Worm (Caenorhabditis elegans): ENCODE results near the gene Y57G11C.42.
"Not testable (repeated sequence)": the region's sequence is repeated elsewhere in the genome, so short reads cannot be mapped to it uniquely, and the experiment has no call there.

Gene Y57G11C.42

ce11 chrIV:14773280-14774071, 45.2 kb downstream of the Y57G11C.42 start, which contains the start of gene Y57G11C.36:
Gene Y57G11C.36, minus strand, starts transcription at chrIV:14773781.
- no peak for TF ChIP-seq ets-7 (tag; optimal IDR thresholded peaks at IDR 0.05)
- TF ChIP-seq pes-1 (GFP tag; IDR thresholded peaks at IDR 0.05) = no peak
- no peak for TF ChIP-seq hmbx-1 (tag; optimal IDR thresholded peaks at IDR 0.05)
- no peak for TF ChIP-seq F13C5.2 (tag; optimal IDR thresholded peaks at IDR 0.05)

ce11 chrIV:14774454-14774853, 46.1 kb downstream of the Y57G11C.42 start, which contains the start of gene Y57G11C.51:
Gene Y57G11C.51, minus strand, starts transcription at chrIV:14774554.
- not testable (repeated sequence) for TF ChIP-seq hnd-1 (tag; optimal IDR thresholded peaks at IDR 0.05); tra-4 (tag; optimal IDR thresholded peaks at IDR 0.05); scrt-1 (GFP tag; IDR thresholded peaks at IDR 0.05)

ce11 chrIV:14781537-14781936, 53.2 kb downstream of the Y57G11C.42 start, which contains the start of gene Y57G11C.8:
Gene Y57G11C.8, plus strand, starts transcription at chrIV:14781837.
- TF ChIP-seq aly-1 (tag; optimal IDR thresholded peaks at IDR 0.05) (no peak), tbx-37 (GFP tag; conservative IDR thresholded peaks at IDR 0.05) (no peak), hmg-4 (GFP tag; optimal IDR thresholded peaks at IDR 0.05) (no peak), flt-1 (GFP tag; IDR thresholded peaks at IDR 0.05) (no peak), ceh-36 (tag; optimal IDR thresholded peaks at IDR 0.05) (no peak), tra-4 (tag; optimal IDR thresholded peaks at IDR 0.05) (no peak)

- TF ChIP-seq ceh-13 (GFP tag; optimal IDR thresholded peaks at IDR 0.05) (no peak), F13C5.2 (tag; optimal IDR thresholded peaks at IDR 0.05) (no peak), ets-7 (tag; optimal IDR thresholded peaks at IDR 0.05) (no peak), ceh-36 (tag; optimal IDR thresholded peaks at IDR 0.05) (no peak), ama-1 (optimal IDR thresholded peaks at IDR 0.05) (no peak), tbx-11 (GFP tag; IDR thresholded peaks at IDR 0.05) (no peak)
Measured at ce11 chrIV:14782211-14782610, 53.9 kb downstream of the Y57G11C.42 start, which contains the start of gene Y57G11C.1130. Gene Y57G11C.1130, plus strand, starts transcription at chrIV:14782511.

ce11 chrIV:14784481-14784880, 56.2 kb downstream of the Y57G11C.42 start, which contains the start of gene nlp-56:
Gene nlp-56, minus strand, starts transcription at chrIV:14784737.
- TF ChIP-seq scrt-1 (GFP tag; IDR thresholded peaks at IDR 0.05) = no peak
- TF ChIP-seq aly-1 (tag; optimal IDR thresholded peaks at IDR 0.05) = no peak
- TF ChIP-seq hmbx-1 (tag; optimal IDR thresholded peaks at IDR 0.05) = no peak
- TF ChIP-seq ets-7 (tag; optimal IDR thresholded peaks at IDR 0.05) = no peak
- no peak for TF ChIP-seq ama-1 (optimal IDR thresholded peaks at IDR 0.05)
- TF ChIP-seq F13C5.2 (tag; optimal IDR thresholded peaks at IDR 0.05) = no peak
- no peak for TF ChIP-seq flt-1 (GFP tag; IDR thresholded peaks at IDR 0.05)
- no peak for TF ChIP-seq pes-1 (GFP tag; IDR thresholded peaks at IDR 0.05)
- TF ChIP-seq tra-4 (tag; optimal IDR thresholded peaks at IDR 0.05) = no peak
- TF ChIP-seq hmg-4 (GFP tag; optimal IDR thresholded peaks at IDR 0.05) = no peak
- TF ChIP-seq B0310.2 (tag; optimal IDR thresholded peaks at IDR 0.05) = no peak

ce11 chrIV:14786374-14787136, 58.2 kb downstream of the Y57G11C.42 start, which contains the start of gene melo-1:
Gene melo-1, plus strand, starts transcription at chrIV:14787031.
- TF ChIP-seq tra-4 (tag; optimal IDR thresholded peaks at IDR 0.05) = no peak
- no peak for TF ChIP-seq ets-7 (tag; optimal IDR thresholded peaks at IDR 0.05)
- no peak for TF ChIP-seq tbx-37 (GFP tag; conservative IDR thresholded peaks at IDR 0.05)
- no peak for TF ChIP-seq ceh-36 (tag; optimal IDR thresholded peaks at IDR 0.05)
- no peak for TF ChIP-seq aly-1 (tag; optimal IDR thresholded peaks at IDR 0.05)
- no peak for TF ChIP-seq hnd-1 (tag; optimal IDR thresholded peaks at IDR 0.05)
- TF ChIP-seq hmg-4 (GFP tag; optimal IDR thresholded peaks at IDR 0.05) = no peak
- no peak for TF ChIP-seq pes-1 (GFP tag; IDR thresholded peaks at IDR 0.05)
- no peak for TF ChIP-seq F13C5.2 (tag; optimal IDR thresholded peaks at IDR 0.05)
- TF ChIP-seq B0310.2 (tag; optimal IDR thresholded peaks at IDR 0.05) = no peak
- no peak for TF ChIP-seq tbx-11 (GFP tag; IDR thresholded peaks at IDR 0.05)
- no peak for TF ChIP-seq hmbx-1 (tag; optimal IDR thresholded peaks at IDR 0.05)
- TF ChIP-seq ceh-13 (GFP tag; optimal IDR thresholded peaks at IDR 0.05) = no peak
- TF ChIP-seq scrt-1 (GFP tag; IDR thresholded peaks at IDR 0.05) = no peak
- no peak for TF ChIP-seq flt-1 (GFP tag; IDR thresholded peaks at IDR 0.05)
- no peak for TF ChIP-seq ama-1 (optimal IDR thresholded peaks at IDR 0.05)
- no peak for TF ChIP-seq sea-1 (GFP tag; conservative IDR thresholded peaks at IDR 0.05)

- TF ChIP-seq hnd-1 (tag; optimal IDR thresholded peaks at IDR 0.05) (no peak), scrt-1 (GFP tag; IDR thresholded peaks at IDR 0.05) (no peak)
Measured at ce11 chrIV:14790579-14790978, 62.3 kb downstream of the Y57G11C.42 start.

ce11 chrIV:14792602-14793232, 64.4 kb downstream of the Y57G11C.42 start, which contains the start of gene gdi-1:
Gene gdi-1, minus strand, starts transcription at chrIV:14792887.
- TF ChIP-seq hmbx-1 (tag; optimal IDR thresholded peaks at IDR 0.05) (no peak), ceh-36 (tag; optimal IDR thresholded peaks at IDR 0.05) (no peak), F13C5.2 (tag; optimal IDR thresholded peaks at IDR 0.05) (no peak), flt-1 (GFP tag; IDR thresholded peaks at IDR 0.05) (no peak), aly-1 (tag; optimal IDR thresholded peaks at IDR 0.05) (no peak), B0310.2 (tag; optimal IDR thresholded peaks at IDR 0.05) (no peak), tbx-37 (GFP tag; conservative IDR thresholded peaks at IDR 0.05) (no peak)

All from whole organism, early embryonic.